Worm (Caenorhabditis elegans) whole organism, early embryonic: ENCODE results near the gene srz-54.

Experiments used
- B0310.2 ChIP-seq: sonication (generic microtip); optimal IDR thresholded peaks from 2 replicates; lab custom pipeline; 2016; ENCODE audit warnings: mild to moderate bottlenecking, missing genetic modification characterization, missing compliant biosample characterization
- F13C5.2 ChIP-seq: sonication (generic microtip); optimal IDR thresholded peaks from 2 replicates; lab custom pipeline; 2017; ENCODE audit warnings: mild to moderate bottlenecking, missing genetic modification characterization, inconsistent platforms, missing compliant biosample characterization
- aly-1 ChIP-seq: sonication (generic microtip); optimal IDR thresholded peaks from 2 replicates; lab custom pipeline; 2016; ENCODE audit warnings: missing genetic modification characterization, missing compliant biosample characterization
- ama-1 ChIP-seq: fragments of 150-350 bp; optimal IDR thresholded peaks from 2 replicates; lab custom pipeline; 2014
- ceh-13 ChIP-seq: fragments of 200-800 bp; sonication (Bioruptor generic); optimal IDR thresholded peaks from 2 replicates; lab custom pipeline; 2018; ENCODE audit warnings: mild to moderate bottlenecking, missing genetic modification characterization, missing compliant biosample characterization
- ceh-36 ChIP-seq: sonication (generic microtip); optimal IDR thresholded peaks from 2 replicates; lab custom pipeline; 2016; ENCODE audit warnings: missing genetic modification characterization, inconsistent platforms, missing compliant biosample characterization
- ets-7 ChIP-seq: sonication (generic microtip); optimal IDR thresholded peaks from 2 replicates; lab custom pipeline; 2016; ENCODE audit warnings: missing genotype, missing genetic modification characterization, missing compliant biosample characterization
- flt-1 ChIP-seq: fragments of 200-800 bp; sonication (Bioruptor generic); IDR thresholded peaks from 2 replicates; pipeline ENCODE4 v1.3.6; 2022; ENCODE audit warnings: missing genetic modification characterization, missing compliant biosample characterization
- hmbx-1 ChIP-seq: sonication (generic microtip); optimal IDR thresholded peaks from 2 replicates; lab custom pipeline; 2016; ENCODE audit warnings: mild to moderate bottlenecking, missing genetic modification characterization, missing compliant biosample characterization
- hmg-4 ChIP-seq: fragments of 200-800 bp; sonication (Bioruptor generic); optimal IDR thresholded peaks from 2 replicates; lab custom pipeline; 2018; ENCODE audit warnings: mild to moderate bottlenecking, missing genetic modification characterization, missing compliant biosample characterization
- hnd-1 ChIP-seq: sonication (generic microtip); optimal IDR thresholded peaks from 2 replicates; lab custom pipeline; 2016; ENCODE audit warnings: missing genetic modification characterization, missing compliant biosample characterization
- pes-1 ChIP-seq: fragments of 200-800 bp; sonication (Bioruptor generic); IDR thresholded peaks from 2 replicates; pipeline ENCODE4 v1.3.6; 2022; ENCODE audit warnings: missing genetic modification reagents, missing genetic modification characterization, missing compliant biosample characterization
- scrt-1 ChIP-seq: fragments of 200-800 bp; sonication (Bioruptor generic); IDR thresholded peaks from 2 replicates; pipeline ENCODE4 v1.3.6; 2022; ENCODE audit warnings: missing genetic modification characterization, missing compliant biosample characterization
- sea-1 ChIP-seq: fragments of 200-800 bp; sonication (Bioruptor generic); conservative IDR thresholded peaks from 2 replicates; pipeline ENCODE4 v1.3.6; 2022; ENCODE audit warnings: missing genetic modification characterization, missing compliant biosample characterization
- tbx-11 ChIP-seq: fragments of 200-800 bp; sonication (Bioruptor generic); IDR thresholded peaks from 2 replicates; pipeline ENCODE4 v1.3.6; 2022; ENCODE audit warnings: missing genetic modification characterization, missing compliant biosample characterization
- tbx-37 ChIP-seq: fragments of 200-800 bp; sonication (Bioruptor generic); conservative IDR thresholded peaks from 2 replicates; pipeline ENCODE4 v1.3.6; 2022; ENCODE audit warnings: missing genetic modification reagents, missing genetic modification characterization, missing compliant biosample characterization
- tra-4 ChIP-seq: sonication (generic microtip); optimal IDR thresholded peaks from 2 replicates; lab custom pipeline; 2017; ENCODE audit warnings: missing genetic modification characterization, missing compliant biosample characterization

The srz-54 gene

ce11 chrV:16991734-16992133 lies 11.3 kb downstream of the srz-54 start, which contains the start of gene srz-95:
srz-95 (plus strand) TSS chrV:16992034.
- TF ChIP-seq ama-1 (lab: Kevin White, UChicago) (no peak), tbx-37 (GFP tag; lab: Robert Waterston, UW) (no peak), hmg-4 (GFP tag; lab: Kevin White, UChicago) (no peak), ceh-13 (no peak)

- TF ChIP-seq aly-1 (no peak), pes-1 (GFP tag; lab: Robert Waterston, UW) (no peak), ama-1 (lab: Kevin White, UChicago) (no peak), ceh-13 (no peak), tbx-37 (GFP tag; lab: Robert Waterston, UW) (no peak), tbx-11 (no peak), flt-1 (no peak), ets-7 (tag; lab: Kevin White, UChicago) (no peak), ceh-36 (tag; lab: Kevin White, UChicago) (no peak), F13C5.2 (no peak), hnd-1 (tag; lab: Kevin White, UChicago) (no peak), scrt-1 (GFP tag; lab: Robert Waterston, UW) (no peak), tra-4 (tag; lab: Kevin White, UChicago) (no peak), sea-1 (GFP tag; lab: Robert Waterston, UW) (no peak), hmg-4 (GFP tag; lab: Kevin White, UChicago) (no peak), hmbx-1 (tag; lab: Kevin White, UChicago) (no peak), B0310.2 (tag; lab: Kevin White, UChicago) (no peak)
These were observed 11.9 kb downstream of the srz-54 start for ce11 chrV:16992383-16992782.

- no peak for TF ChIP-seq tbx-37 (GFP tag; lab: Robert Waterston, UW)
- TF ChIP-seq ama-1 (lab: Kevin White, UChicago) = no peak
- TF ChIP-seq pes-1 (GFP tag; lab: Robert Waterston, UW) = no peak
These were observed 19.7 kb downstream of the srz-54 start, which contains the start of gene str-217 for ce11 chrV:17000204-17000603. str-217 (minus strand) TSS chrV:17000304.

ce11 chrV:17000635-17001034 lies 20.2 kb downstream of the srz-54 start:
- TF ChIP-seq ets-7 (tag; lab: Kevin White, UChicago) (no peak), ceh-13 (no peak), B0310.2 (tag; lab: Kevin White, UChicago) (no peak), flt-1 (no peak), pes-1 (GFP tag; lab: Robert Waterston, UW) (no peak)

- TF ChIP-seq flt-1 = no peak
- TF ChIP-seq ceh-13 = no peak
- no peak for TF ChIP-seq ama-1 (lab: Kevin White, UChicago)
- TF ChIP-seq tra-4 (tag; lab: Kevin White, UChicago) = no peak
- no peak for TF ChIP-seq B0310.2 (tag; lab: Kevin White, UChicago)
- no peak for TF ChIP-seq ets-7 (tag; lab: Kevin White, UChicago)
- TF ChIP-seq scrt-1 (GFP tag; lab: Robert Waterston, UW) = no peak
- TF ChIP-seq tbx-11 = no peak
- no peak for TF ChIP-seq pes-1 (GFP tag; lab: Robert Waterston, UW)
- TF ChIP-seq hmg-4 (GFP tag; lab: Kevin White, UChicago) = no peak
- no peak for TF ChIP-seq F13C5.2
- TF ChIP-seq ceh-36 (tag; lab: Kevin White, UChicago) = no peak
- no peak for TF ChIP-seq hmbx-1 (tag; lab: Kevin White, UChicago)
- no peak for TF ChIP-seq tbx-37 (GFP tag; lab: Robert Waterston, UW)
These were observed 20.7 kb downstream of the srz-54 start, which contains the start of gene sri-9 for ce11 chrV:17001167-17001566. sri-9 (plus strand) TSS chrV:17001467.

- TF ChIP-seq sea-1 (GFP tag; lab: Robert Waterston, UW) (no peak), ets-7 (tag; lab: Kevin White, UChicago) (no peak), ama-1 (lab: Kevin White, UChicago) (no peak), hnd-1 (tag; lab: Kevin White, UChicago) (no peak), aly-1 (no peak), ceh-36 (tag; lab: Kevin White, UChicago) (no peak), flt-1 (no peak), scrt-1 (GFP tag; lab: Robert Waterston, UW) (no peak), tbx-37 (GFP tag; lab: Robert Waterston, UW) (no peak), tbx-11 (no peak), hmbx-1 (tag; lab: Kevin White, UChicago) (no peak), B0310.2 (tag; lab: Kevin White, UChicago) (no peak), hmg-4 (GFP tag; lab: Kevin White, UChicago) (no peak), pes-1 (GFP tag; lab: Robert Waterston, UW) (no peak)
These were observed 24.7 kb downstream of the srz-54 start, which contains the start of gene srh-131 for ce11 chrV:17005189-17005588. srh-131 (plus strand) TSS chrV:17005489.

- TF ChIP-seq pes-1 (GFP tag; lab: Robert Waterston, UW) (no peak), ets-7 (tag; lab: Kevin White, UChicago) (no peak), tbx-37 (GFP tag; lab: Robert Waterston, UW) (no peak), hmbx-1 (tag; lab: Kevin White, UChicago) (no peak), tra-4 (tag; lab: Kevin White, UChicago) (no peak), ceh-13 (no peak), tbx-11 (no peak), B0310.2 (tag; lab: Kevin White, UChicago) (no peak)
These were observed 27.8 kb downstream of the srz-54 start, which contains the start of gene sri-69 for ce11 chrV:17008302-17008701. sri-69 (minus strand) TSS chrV:17008402.
